Fruit fly (Drosophila melanogaster) whole organism: ENCODE results near the gene Trf2.

Source experiments
- CG8478 ChIP-seq: fragments of >200 bp; optimal IDR thresholded peaks from 2 replicates; lab custom pipeline; 2018; ENCODE audit warnings: inconsistent platforms
- Dll ChIP-seq: fragments of >200 bp; optimal IDR thresholded peaks from 2 replicates; lab custom pipeline; 2017
- EcR ChIP-seq, 2 experiments: fragments of >200 bp; optimal IDR thresholded peaks; 2 replicates each; lab custom pipeline; 2017; ENCODE audit warnings: missing biosample characterization in 2 of 2, missing genetic modification characterization in 2 of 2, missing genetic modification reagents in 2 of 2
- pan ChIP-seq: fragments of >200 bp; optimal IDR thresholded peaks from 2 replicates; lab custom pipeline; 2017
- psq ChIP-seq: fragments of >200 bp; optimal IDR thresholded peaks from 2 replicates; lab custom pipeline; 2017
- usp ChIP-seq: fragments of >200 bp; optimal IDR thresholded peaks from 2 replicates; lab custom pipeline; 2017; ENCODE audit warnings: missing biosample characterization, missing genetic modification characterization, mixed read lengths

Gene Trf2

dm6 chrX:8450214-8450904 lies 41.3 kb downstream of the Trf2 start:
- TF ChIP-seq usp: no peak
- TF ChIP-seq EcR (GFP tag; optimal IDR thresholded peaks at IDR 0.05; lab: Kevin White, UChicago): no peak
- no peak for TF ChIP-seq psq (lab: Kevin White, UChicago)

dm6 chrX:8452163-8452562 lies 43.1 kb downstream of the Trf2 start:
- TF ChIP-seq pan (lab: Kevin White, UChicago) (no peak), CG8478 (lab: Kevin White, UChicago) (no peak)

- TF ChIP-seq Dll (lab: Kevin White, UChicago) (no peak), pan (lab: Kevin White, UChicago) (no peak), EcR (GFP tag; optimal IDR thresholded peaks at IDR 0.05; lab: Kevin White, UChicago) (no peak), psq (lab: Kevin White, UChicago) (no peak), CG8478 (lab: Kevin White, UChicago) (no peak), usp (no peak)
These were observed 46.0 kb downstream of the Trf2 start, which contains the start of gene org-1 for dm6 chrX:8455019-8455555. Gene org-1 (minus strand): TSS chrX:8455069.

- TF ChIP-seq EcR (GFP tag; optimal IDR thresholded peaks at IDR 0.05; lab: Kevin White, UChicago): no peak
- TF ChIP-seq usp: no peak
- TF ChIP-seq CG8478 (lab: Kevin White, UChicago): no peak
- TF ChIP-seq pan (lab: Kevin White, UChicago): no peak
- TF ChIP-seq psq (lab: Kevin White, UChicago): no peak
- no peak for TF ChIP-seq Dll (lab: Kevin White, UChicago)
These were observed 48.5 kb downstream of the Trf2 start, which contains the start of gene CG32713 for dm6 chrX:8457532-8457931. Gene CG32713 (minus strand): TSS chrX:8457632.

- no peak for TF ChIP-seq usp
These were observed 50.5 kb downstream of the Trf2 start for dm6 chrX:8459452-8460040.

dm6 chrX:8460232-8460631 lies 51.2 kb downstream of the Trf2 start:
- TF ChIP-seq EcR (GFP tag; optimal IDR thresholded peaks at IDR 0.05; lab: Kevin White, UChicago) (no peak), usp (no peak), Dll (lab: Kevin White, UChicago) (no peak), pan (lab: Kevin White, UChicago) (no peak), psq (lab: Kevin White, UChicago) (no peak)

dm6 chrX:8460686-8461085 lies 51.6 kb downstream of the Trf2 start, which contains the start of gene CG15347:
Gene CG15347 (minus strand): TSS chrX:8460898.
- no peak for TF ChIP-seq psq (lab: Kevin White, UChicago)
- no peak for TF ChIP-seq EcR (GFP tag; optimal IDR thresholded peaks at IDR 0.05; lab: Kevin White, UChicago)

- TF ChIP-seq pan (lab: Kevin White, UChicago) (no peak), CG8478 (lab: Kevin White, UChicago) (no peak), usp (no peak)
These were observed 52.1 kb downstream of the Trf2 start, which contains the start of gene Es2 for dm6 chrX:8461147-8461546. Gene Es2 (plus strand): TSS chrX:8461479.

dm6 chrX:8464378-8465036 lies 55.4 kb downstream of the Trf2 start, which contains the start of gene Sptr:
Gene Sptr (minus strand): TSS chrX:8464438.
- no peak for TF ChIP-seq EcR (GFP tag; optimal IDR thresholded peaks at IDR 0.05; lab: Kevin White, UChicago)

dm6 chrX:8466729-8467215 lies 57.7 kb downstream of the Trf2 start:
- no peak for TF ChIP-seq usp
- TF ChIP-seq Dll (lab: Kevin White, UChicago): no peak
- no peak for TF ChIP-seq EcR (GFP tag; optimal IDR thresholded peaks at IDR 0.05; lab: Kevin White, UChicago)
- TF ChIP-seq psq (lab: Kevin White, UChicago): no peak
- TF ChIP-seq CG8478 (lab: Kevin White, UChicago): no peak
- no peak for TF ChIP-seq pan (lab: Kevin White, UChicago)

dm6 chrX:8468962-8469459 lies 59.9 kb downstream of the Trf2 start, which contains the start of gene CG12116:
Gene CG12116 (minus strand): TSS chrX:8469012.
- no peak for TF ChIP-seq EcR (GFP tag; optimal IDR thresholded peaks at IDR 0.05; lab: Kevin White, UChicago)

- no peak for TF ChIP-seq Dll (lab: Kevin White, UChicago)
- no peak for TF ChIP-seq pan (lab: Kevin White, UChicago)
- no peak for TF ChIP-seq usp
- no peak for TF ChIP-seq CG8478 (lab: Kevin White, UChicago)
- TF ChIP-seq psq (lab: Kevin White, UChicago): no peak
- TF ChIP-seq EcR (GFP tag; optimal IDR thresholded peaks at IDR 0.05; lab: Kevin White, UChicago): no peak
These were observed 60.5 kb downstream of the Trf2 start for dm6 chrX:8469606-8470005.
